Worm (Caenorhabditis elegans): ENCODE measurements around the gene clc-28.

DNA sequence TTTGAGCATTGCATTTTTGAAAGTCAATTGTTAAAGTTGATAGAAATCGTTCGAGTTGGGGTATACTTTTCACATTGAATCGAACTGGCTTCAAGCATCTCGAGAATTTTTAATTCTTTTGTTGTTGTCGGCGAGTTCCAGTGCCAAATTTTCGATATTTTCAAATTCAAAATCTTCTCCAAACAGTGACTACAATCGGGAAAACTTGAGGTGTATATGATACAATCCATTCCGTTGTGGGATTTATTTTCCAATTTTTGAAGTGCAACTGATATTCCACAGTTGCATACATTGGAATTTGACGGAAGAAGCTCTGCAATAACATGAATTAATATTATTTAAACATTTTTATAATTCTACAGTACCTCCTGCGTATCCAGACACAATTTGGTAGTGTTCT is 33.5 kb downstream of the clc-28 start:
- no peak for TF ChIP-seq hnd-1 (tag; optimal IDR thresholded peaks at IDR 0.05)
- no peak for TF ChIP-seq hmg-4 (GFP tag; optimal IDR thresholded peaks at IDR 0.05)
- no peak for TF ChIP-seq ceh-13 (GFP tag; optimal IDR thresholded peaks at IDR 0.05)
- no peak for TF ChIP-seq ama-1 (optimal IDR thresholded peaks at IDR 0.05)
- no peak for TF ChIP-seq ceh-36 (tag; optimal IDR thresholded peaks at IDR 0.05)
- no peak for TF ChIP-seq F13C5.2 (tag; optimal IDR thresholded peaks at IDR 0.05)
